Worm (Caenorhabditis elegans) whole organism, L4 larva: ENCODE results near the gene Y52E8A.1.

ENCODE experiments used
- D1046.2 ChIP-seq: fragments of 200-800 bp; sonication (Bioruptor generic); IDR thresholded peaks from 2 replicates; pipeline ENCODE4 v1.3.6; 2022; ENCODE audit warnings: missing genetic modification characterization, missing compliant biosample characterization
- F10B5.3 ChIP-seq: sonication (generic microtip); optimal IDR thresholded peaks from 2 replicates; lab custom pipeline; 2016; ENCODE audit warnings: mild to moderate bottlenecking, missing genetic modification characterization, missing compliant biosample characterization
- Y48G9A.11 ChIP-seq: fragments of 200-800 bp; sonication (Bioruptor generic); IDR thresholded peaks from 2 replicates; pipeline ENCODE4 v1.3.6; 2022; ENCODE audit warnings: missing genetic modification reagents, missing genetic modification characterization, missing compliant biosample characterization
- Y5F2A.4 ChIP-seq: fragments of 200-800 bp; sonication (Bioruptor generic); optimal IDR thresholded peaks from 2 replicates; lab custom pipeline; 2018; ENCODE audit warnings: mild to moderate bottlenecking, missing genetic modification characterization, missing compliant biosample characterization
- Y75B8A.6 ChIP-seq: fragments of 200-800 bp; sonication (Bioruptor generic); IDR thresholded peaks from 2 replicates; pipeline ENCODE4 v1.3.6; 2022; ENCODE audit warnings: missing genetic modification reagents, missing genetic modification characterization, missing compliant biosample characterization
- aha-1 ChIP-seq: fragments of 150-350 bp; peaks from one replicate; lab custom pipeline; 2014; ENCODE audit warnings: missing biosample characterization, missing genetic modification characterization
- arid-1 ChIP-seq: fragments of 200-800 bp; sonication (Bioruptor generic); conservative IDR thresholded peaks from 2 replicates; pipeline ENCODE4 v1.3.6; 2022; ENCODE audit warnings: missing genetic modification reagents, missing genetic modification characterization, missing compliant biosample characterization
- attf-4 ChIP-seq: sonication (generic microtip); optimal IDR thresholded peaks from 3 replicates; lab custom pipeline; 2017; ENCODE audit warnings: missing biosample characterization, missing genetic modification characterization
- ceh-20 ChIP-seq: fragments of 200-800 bp; sonication (Bioruptor generic); IDR thresholded peaks from 2 replicates; pipeline ENCODE4 v1.3.6; 2022; ENCODE audit warnings: missing genetic modification reagents, missing genetic modification characterization, missing compliant biosample characterization
- ceh-44 ChIP-seq: fragments of 200-800 bp; sonication (Bioruptor generic); IDR thresholded peaks from 2 replicates; pipeline ENCODE4 v1.3.6; 2022; ENCODE audit warnings: missing genetic modification reagents, missing genetic modification characterization, missing compliant biosample characterization
- cey-2 ChIP-seq: sonication (generic microtip); optimal IDR thresholded peaks from 3 replicates; lab custom pipeline; 2017; ENCODE audit warnings: missing genetic modification characterization, mild to moderate bottlenecking, missing compliant biosample characterization, antibody characterized with exemption, borderline replicate concordance; ENCODE audit not compliant: insufficient read depth
- dpl-1 ChIP-seq: fragments of 150-350 bp; optimal IDR thresholded peaks from 2 replicates; lab custom pipeline; 2014; ENCODE audit warnings: missing biosample characterization, missing genetic modification reagents, missing genetic modification characterization
- dve-1 ChIP-seq: sonication (generic microtip); optimal IDR thresholded peaks from 2 replicates; lab custom pipeline; 2017; ENCODE audit warnings: antibody characterized with exemption, mild to moderate bottlenecking, missing genetic modification characterization, missing compliant biosample characterization; ENCODE audit not compliant: insufficient read depth
- gei-8 ChIP-seq: fragments of 200-800 bp; sonication (Bioruptor generic); optimal IDR thresholded peaks from 2 replicates; lab custom pipeline; 2018; ENCODE audit warnings: mild to moderate bottlenecking, missing genetic modification characterization, missing compliant biosample characterization
- lim-7 ChIP-seq: fragments of 200-800 bp; sonication (Bioruptor generic); IDR thresholded peaks from 2 replicates; pipeline ENCODE4 v1.3.6; 2022; ENCODE audit warnings: missing genetic modification characterization, missing compliant biosample characterization
- lin-1 ChIP-seq: fragments of 200-800 bp; sonication (Bioruptor generic); IDR thresholded peaks from 2 replicates; pipeline ENCODE4 v1.3.6; 2022; ENCODE audit warnings: missing genetic modification reagents, missing genetic modification characterization, missing compliant biosample characterization
- lin-13 ChIP-seq: fragments of 150-350 bp; optimal IDR thresholded peaks from 2 replicates; lab custom pipeline; 2014; ENCODE audit warnings: missing biosample characterization, missing genetic modification reagents, missing genetic modification characterization
- lin-39 ChIP-seq: fragments of 150-350 bp; optimal IDR thresholded peaks from 2 replicates; lab custom pipeline; 2014; ENCODE audit warnings: missing biosample characterization, missing genetic modification reagents, missing genetic modification characterization
- mdt-29 ChIP-seq: fragments of 200-800 bp; sonication (Bioruptor generic); IDR thresholded peaks from 2 replicates; pipeline ENCODE4 v1.3.6; 2022; ENCODE audit warnings: missing genetic modification reagents, missing genetic modification characterization, missing compliant biosample characterization
- mxl-2 ChIP-seq: fragments of 200-800 bp; sonication (Bioruptor generic); conservative IDR thresholded peaks from 2 replicates; pipeline ENCODE4 v1.3.6; 2022; ENCODE audit warnings: missing genetic modification reagents, missing genetic modification characterization, missing compliant biosample characterization
- nhr-111 ChIP-seq: fragments of 200-800 bp; sonication (Bioruptor generic); optimal IDR thresholded peaks from 2 replicates; lab custom pipeline; 2018; ENCODE audit warnings: mild to moderate bottlenecking, missing genetic modification characterization, missing compliant biosample characterization
- nhr-237 ChIP-seq: sonication (generic microtip); optimal IDR thresholded peaks from 2 replicates; lab custom pipeline; 2017; ENCODE audit warnings: missing biosample characterization, missing genetic modification characterization
- nhr-28 ChIP-seq: fragments of 150-350 bp; optimal IDR thresholded peaks from 2 replicates; lab custom pipeline; 2014; ENCODE audit warnings: missing biosample characterization, missing genetic modification characterization
- nhr-6 ChIP-seq: fragments of 150-350 bp; optimal IDR thresholded peaks from 2 replicates; lab custom pipeline; 2014; ENCODE audit warnings: missing biosample characterization, missing genetic modification characterization
- rbr-2 ChIP-seq: sonication (generic microtip); optimal IDR thresholded peaks from 2 replicates; lab custom pipeline; 2016; ENCODE audit warnings: missing genotype, missing genetic modification characterization, missing compliant biosample characterization
- skn-1 ChIP-seq: fragments of 150-350 bp; optimal IDR thresholded peaks from 2 replicates; lab custom pipeline; 2014; ENCODE audit warnings: missing biosample characterization, missing genetic modification characterization
- spr-1 ChIP-seq: sonication (generic microtip); optimal IDR thresholded peaks from 2 replicates; lab custom pipeline; 2016; ENCODE audit warnings: mild to moderate bottlenecking, missing genetic modification characterization, missing compliant biosample characterization
- tra-1 ChIP-seq: fragments of 200-800 bp; sonication (Bioruptor generic); IDR thresholded peaks from 2 replicates; pipeline ENCODE4 v1.3.6; 2022; ENCODE audit warnings: missing genetic modification reagents, missing genetic modification characterization, missing compliant biosample characterization
- unc-130 ChIP-seq: sonication (generic microtip); optimal IDR thresholded peaks from 2 replicates; lab custom pipeline; 2016; ENCODE audit warnings: missing genetic modification reagents, missing genetic modification characterization, missing compliant biosample characterization
- unc-39 ChIP-seq: sonication (generic microtip); optimal IDR thresholded peaks from 2 replicates; lab custom pipeline; 2017; ENCODE audit warnings: missing biosample characterization, missing genetic modification characterization
- zip-2 ChIP-seq: fragments of 150-350 bp; optimal IDR thresholded peaks from 2 replicates; lab custom pipeline; 2014; ENCODE audit warnings: missing biosample characterization, missing genetic modification characterization
- ztf-11 ChIP-seq: fragments of 150-350 bp; optimal IDR thresholded peaks from 2 replicates; lab custom pipeline; 2014; ENCODE audit warnings: missing biosample characterization, missing genetic modification characterization
- ztf-7 ChIP-seq: fragments of 150-350 bp; optimal IDR thresholded peaks from 2 replicates; lab custom pipeline; 2014; ENCODE audit warnings: missing biosample characterization, missing genetic modification characterization

The Y52E8A.1 gene

DNA sequence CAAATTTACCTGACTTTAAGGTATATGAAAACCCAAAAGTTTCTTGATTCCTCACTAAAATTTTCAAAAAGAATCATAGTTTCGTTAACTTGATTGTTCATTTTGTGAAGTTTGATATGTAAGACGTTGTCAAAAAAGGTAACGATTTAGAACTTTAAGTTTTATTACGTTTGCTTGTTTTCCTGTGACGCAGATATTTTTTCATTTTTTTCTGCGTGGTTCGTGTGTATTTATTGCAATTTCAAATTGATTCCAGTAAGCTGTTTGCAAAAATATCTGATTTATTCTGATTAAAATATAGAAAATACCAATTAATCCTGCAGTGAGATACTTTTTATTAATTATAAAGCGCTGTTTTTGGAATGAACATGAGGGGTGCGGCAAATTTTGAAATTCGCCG lies 5.9 kb upstream of the Y52E8A.1 start, which contains the start of gene srw-40:
Gene srw-40 (minus strand): TSS at position 101 of the 400 bp plus-strand sequence.
- TF ChIP-seq aha-1 (tag; lab: Kevin White, UChicago) (peak; percentile 47), lim-7 (no peak)

DNA sequence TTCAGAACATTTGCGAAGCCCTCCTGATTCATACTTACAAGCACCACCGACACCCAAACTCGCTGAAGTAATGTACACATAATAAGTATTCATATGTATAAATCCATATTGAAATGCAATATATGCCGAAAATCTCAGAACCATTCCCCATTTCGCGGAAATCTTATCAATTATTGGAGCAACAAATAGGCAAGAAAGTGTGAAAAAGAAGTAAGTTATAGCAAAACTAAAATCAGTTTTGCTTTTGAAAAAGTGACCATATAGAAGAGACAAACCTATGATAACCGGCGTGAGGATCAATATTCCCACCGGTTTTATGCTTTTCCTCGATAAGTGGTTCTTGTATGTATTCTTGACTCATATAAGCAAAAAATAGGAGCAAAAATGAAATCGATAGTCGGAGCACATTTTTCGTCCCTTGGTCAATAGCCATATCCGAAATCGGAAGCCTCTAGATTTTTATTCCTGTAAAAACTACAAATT lies 2.3 kb upstream of the Y52E8A.1 start, which contains the start of gene Y52E8A.6:
Gene Y52E8A.6 (minus strand): TSS at position 433 of the 483 bp plus-strand sequence.
- peak; percentile 97 for TF ChIP-seq aha-1 (tag; lab: Kevin White, UChicago)
- TF ChIP-seq Y5F2A.4 (GFP tag; lab: Kevin White, UChicago), result no peak

DNA sequence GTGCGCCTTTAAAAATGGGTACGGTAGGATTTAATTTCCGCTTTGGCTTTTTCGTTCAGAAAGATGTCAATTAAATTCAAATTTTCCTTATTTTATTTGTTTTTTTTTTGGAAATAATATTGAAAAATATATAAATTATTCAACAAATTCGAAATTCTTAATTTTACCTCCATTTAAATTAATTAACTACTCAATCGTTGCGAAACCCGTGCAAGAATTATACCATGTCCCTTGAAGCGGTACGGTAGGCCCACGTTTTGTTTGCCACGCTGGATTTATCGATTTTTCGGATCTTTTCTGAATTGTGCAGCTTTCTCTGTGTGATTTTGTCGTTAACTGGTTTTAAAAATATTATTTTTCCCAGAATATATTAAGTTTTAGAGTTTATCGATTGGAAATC lies 1.4 kb upstream of the Y52E8A.1 start, which contains the start of gene Y52E8A.2:
Gene Y52E8A.2 (plus strand): TSS at position 382 of the 400 bp plus-strand sequence.
- TF ChIP-seq Y5F2A.4 (GFP tag; lab: Kevin White, UChicago) (no peak), unc-130 (GFP tag; lab: Kevin White, UChicago) (peak; percentile 12)

DNA sequence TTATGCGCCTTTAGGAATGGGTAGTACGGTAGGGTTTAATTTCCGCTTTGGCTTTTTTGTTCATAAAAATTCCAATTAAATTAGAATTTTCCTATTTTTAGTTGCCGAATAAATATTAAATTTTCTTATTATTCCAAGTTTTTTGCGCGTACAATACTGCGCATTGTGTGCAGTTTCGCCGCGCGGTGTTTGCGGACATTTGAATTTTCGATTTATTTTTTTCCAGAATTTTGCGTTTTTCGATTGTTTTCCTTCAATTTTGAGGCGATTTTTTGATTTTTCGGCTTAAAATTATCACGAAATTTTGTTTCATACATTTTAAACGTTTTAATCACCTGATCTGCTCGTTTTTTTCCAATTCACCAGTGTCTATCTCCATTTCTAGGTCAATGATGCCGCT lies 1.0 kb downstream of the Y52E8A.1 start, which contains the start of gene H20J04.6:
Gene H20J04.6 (plus strand): TSS at position 386 of the 400 bp plus-strand sequence.
- TF ChIP-seq skn-1 (tag; lab: Kevin White, UChicago) (no peak), dpl-1 (GFP tag; lab: Kevin White, UChicago) (peak; percentile 62)

DNA sequence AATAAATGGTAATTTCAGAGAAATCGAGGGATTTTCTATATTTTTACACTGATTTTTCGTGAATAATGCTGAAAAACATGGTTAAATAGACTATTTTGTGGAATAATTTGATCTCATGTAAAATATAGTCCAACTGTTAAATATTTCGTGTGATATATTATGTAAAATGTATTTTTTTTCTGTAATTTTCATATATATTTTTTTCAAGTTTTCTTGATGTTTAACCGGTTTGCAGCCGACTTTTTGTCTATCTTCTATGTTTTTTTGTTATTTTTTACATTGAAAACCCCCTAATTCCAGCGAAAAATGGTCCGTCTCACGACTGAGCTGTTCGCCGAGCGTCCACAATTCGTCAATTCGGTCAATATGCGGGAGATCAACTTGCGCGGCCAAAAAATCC lies 2.2 kb downstream of the Y52E8A.1 start, which contains the start of gene mog-2:
Gene mog-2 (plus strand): TSS at position 301 of the 400 bp plus-strand sequence.
- TF ChIP-seq unc-130 (GFP tag; lab: Kevin White, UChicago), result no peak
- no peak for TF ChIP-seq aha-1 (tag; lab: Kevin White, UChicago)
- TF ChIP-seq spr-1 (tag; lab: Kevin White, UChicago), result no peak
- TF ChIP-seq lin-39 (tag; lab: Kevin White, UChicago), result no peak
- no peak for TF ChIP-seq ceh-44 (GFP tag; lab: Robert Waterston, UW)
- no peak for TF ChIP-seq arid-1 (GFP tag; lab: Robert Waterston, UW)
- TF ChIP-seq nhr-111 (GFP tag; lab: Kevin White, UChicago), result no peak
- TF ChIP-seq ceh-20 (GFP tag; lab: Robert Waterston, UW), result no peak
- TF ChIP-seq ztf-11 (tag; lab: Kevin White, UChicago), result no peak
- no peak for TF ChIP-seq dve-1 (tag; lab: Kevin White, UChicago)
- no peak for TF ChIP-seq rbr-2 (tag; lab: Kevin White, UChicago)
- no peak for TF ChIP-seq mxl-2 (GFP tag; lab: Robert Waterston, UW)
- no peak for TF ChIP-seq attf-4
- no peak for TF ChIP-seq lin-13 (GFP tag; lab: Kevin White, UChicago)
- TF ChIP-seq ztf-7 (tag; lab: Kevin White, UChicago), result no peak
- no peak for TF ChIP-seq mdt-29 (GFP tag; lab: Robert Waterston, UW)

DNA sequence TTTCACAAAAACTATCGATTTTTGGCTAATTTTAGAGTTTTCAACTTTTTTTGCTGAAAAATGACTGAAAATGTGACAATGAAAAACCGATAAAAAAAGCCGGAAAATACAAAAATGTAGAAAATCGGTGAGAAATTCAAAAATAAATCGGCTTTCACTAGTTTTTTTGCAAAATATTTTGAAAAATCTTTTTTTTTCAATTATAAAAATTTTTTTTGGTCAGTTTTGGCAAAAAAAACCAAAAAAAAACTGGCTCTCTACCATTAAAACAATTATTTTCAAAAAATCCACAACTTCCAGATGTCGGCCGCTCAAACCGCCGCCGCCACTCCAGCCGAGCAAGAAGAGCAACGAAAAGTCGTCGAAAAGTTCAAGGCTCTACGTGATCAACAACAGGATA lies 4.6 kb downstream of the Y52E8A.1 start, which contains the start of gene pfd-2:
Gene pfd-2 (plus strand): TSS at position 301 of the 400 bp plus-strand sequence.
- TF ChIP-seq nhr-6 (tag; lab: Kevin White, UChicago) (no peak), Y48G9A.11 (no peak), tra-1 (GFP tag; lab: Robert Waterston, UW) (no peak), D1046.2 (no peak), nhr-28 (no peak), lin-1 (GFP tag; lab: Robert Waterston, UW) (no peak), gei-8 (GFP tag; lab: Kevin White, UChicago) (no peak), Y75B8A.6 (GFP tag; lab: Robert Waterston, UW) (no peak), attf-4 (no peak), unc-39 (tag; lab: Kevin White, UChicago) (no peak), lim-7 (no peak), ztf-11 (tag; lab: Kevin White, UChicago) (no peak), Y5F2A.4 (GFP tag; lab: Kevin White, UChicago) (no peak), F10B5.3 (tag; lab: Kevin White, UChicago) (no peak), cey-2 (tag; lab: Kevin White, UChicago) (no peak), dve-1 (tag; lab: Kevin White, UChicago) (no peak), nhr-237 (tag; lab: Kevin White, UChicago) (no peak), zip-2 (tag; lab: Kevin White, UChicago) (no peak)
